Worm (Caenorhabditis elegans) whole organism, L1 larva: ENCODE measurements around the gene W02D7.12.

Experiments used
- alr-1 ChIP-seq: fragments of 200-800 bp; sonication (Bioruptor generic); optimal IDR thresholded peaks from 2 replicates; lab custom pipeline; 2018; ENCODE audit warnings: borderline replicate concordance, mild to moderate bottlenecking, missing genetic modification characterization, missing compliant biosample characterization
- ceh-8 ChIP-seq: fragments of 200-800 bp; sonication (Bioruptor generic); optimal IDR thresholded peaks from 2 replicates; lab custom pipeline; 2018; ENCODE audit warnings: mild to moderate bottlenecking, missing genetic modification characterization, moderate library complexity, missing compliant biosample characterization
- efl-1 ChIP-seq, 4 experiments: fragments of 150-350 bp; optimal IDR thresholded peaks in 3 of 4; peaks in 1 of 4; 1 replicate in 1 of 4; 2 replicates in 3 of 4; lab custom pipeline; 2014; ENCODE audit warnings: missing biosample characterization in 2 of 4, missing genetic modification characterization in 2 of 4, missing genetic modification reagents in 2 of 4
- ets-5 ChIP-seq: fragments of 200-800 bp; sonication (Bioruptor generic); IDR thresholded peaks from 2 replicates; pipeline ENCODE4 v1.3.6; 2022; ENCODE audit warnings: missing genetic modification characterization, missing compliant biosample characterization
- grh-1 ChIP-seq: fragments of 200-800 bp; sonication (Bioruptor generic); IDR thresholded peaks from 2 replicates; pipeline ENCODE4 v1.3.6; 2022; ENCODE audit warnings: missing genetic modification reagents, missing genetic modification characterization, missing compliant biosample characterization
- lin-13 ChIP-seq: fragments of 150-350 bp; optimal IDR thresholded peaks from 2 replicates; lab custom pipeline; 2014; ENCODE audit warnings: missing biosample characterization, missing genetic modification reagents, missing genetic modification characterization
- mep-1 ChIP-seq: fragments of 150-350 bp; optimal IDR thresholded peaks from 2 replicates; lab custom pipeline; 2014; ENCODE audit warnings: missing biosample characterization, missing genetic modification characterization
- nhr-20 ChIP-seq: sonication (generic microtip); optimal IDR thresholded peaks from 2 replicates; lab custom pipeline; 2016; ENCODE audit warnings: mild to moderate bottlenecking, missing genetic modification characterization, missing compliant biosample characterization
- zag-1 ChIP-seq: fragments of 150-350 bp; optimal IDR thresholded peaks from 2 replicates; lab custom pipeline; 2014; ENCODE audit warnings: missing biosample characterization, missing genetic modification characterization

Gene W02D7.12

ce11 chrV:8359113-8359564 is 47.8 kb downstream of the W02D7.12 start, which contains the start of gene mpdu-1 (continued):
- TF ChIP-seq ets-5 (GFP tag; lab: Robert Waterston, UW) (no peak), lin-13 (GFP tag; lab: Kevin White, UChicago) (peak; percentile 24), efl-1 (optimal IDR thresholded peaks at IDR 0.05; lab: Kevin White, UChicago) (peak; percentile 59 to 75), efl-1 (GFP tag; optimal IDR thresholded peaks at IDR 0.05 in 1 of 2; lab: Kevin White, UChicago) (peak; percentile 66 to 97), grh-1 (GFP tag; lab: Robert Waterston, UW) (peak; percentile 34; the same call in 1 of the 2 replicates)

ce11 chrV:8359792-8360191 is 48.5 kb downstream of the W02D7.12 start, which contains the start of gene F38E1.6:
F38E1.6 (plus strand) TSS chrV:8360092.
- TF ChIP-seq mep-1 (tag; lab: Kevin White, UChicago) (no peak), alr-1 (peak; percentile 38), zag-1 (tag; lab: Kevin White, UChicago) (no peak), ceh-8 (GFP tag; lab: Kevin White, UChicago) (no peak), nhr-20 (tag; lab: Kevin White, UChicago) (no peak)
